Worm (Caenorhabditis elegans) whole organism, L4 larva: ENCODE data around the gene Y54F10AR.1.
A peak's percentile ranks its signal among the peaks of the same experiment; 100 is the strongest.

ENCODE experiments used
- F10B5.3 ChIP-seq: sonication (generic microtip); optimal IDR thresholded peaks from 2 replicates; lab custom pipeline; 2016; ENCODE audit warnings: mild to moderate bottlenecking, missing genetic modification characterization, missing compliant biosample characterization
- F37D6.2 ChIP-seq: sonication (generic microtip); optimal IDR thresholded peaks from 2 replicates; lab custom pipeline; 2016; ENCODE audit warnings: mild to moderate bottlenecking, missing genetic modification characterization, missing compliant biosample characterization
- F49E8.2 ChIP-seq: sonication (generic microtip); optimal IDR thresholded peaks from 2 replicates; lab custom pipeline; 2016; ENCODE audit warnings: missing compliant biosample characterization, mild to moderate bottlenecking, missing genetic modification characterization, borderline replicate concordance
- ZK546.5 ChIP-seq, 2 experiments: sonication (generic microtip); optimal IDR thresholded peaks; 2 replicates each; lab custom pipeline; 2017; ENCODE audit warnings: missing biosample characterization in 2 of 2, missing genetic modification characterization in 2 of 2
- aly-2 ChIP-seq: sonication (generic microtip); optimal IDR thresholded peaks from 2 replicates; lab custom pipeline; 2018; ENCODE audit warnings: missing biosample characterization, missing genetic modification characterization
- ceh-20 ChIP-seq: fragments of 200-800 bp; sonication (Bioruptor generic); IDR thresholded peaks from 2 replicates; pipeline ENCODE4 v1.3.6; 2022; ENCODE audit warnings: missing genetic modification reagents, missing genetic modification characterization, missing compliant biosample characterization
- ceh-44 ChIP-seq: fragments of 200-800 bp; sonication (Bioruptor generic); IDR thresholded peaks from 2 replicates; pipeline ENCODE4 v1.3.6; 2022; ENCODE audit warnings: missing genetic modification reagents, missing genetic modification characterization, missing compliant biosample characterization
- fos-1 ChIP-seq: fragments of 150-350 bp; optimal IDR thresholded peaks from 2 replicates; lab custom pipeline; 2014; ENCODE audit warnings: missing biosample characterization, missing genetic modification characterization
- lin-39 ChIP-seq: fragments of 150-350 bp; optimal IDR thresholded peaks from 2 replicates; lab custom pipeline; 2014; ENCODE audit warnings: missing biosample characterization, missing genetic modification reagents, missing genetic modification characterization
- madf-9 ChIP-seq: fragments of 200-800 bp; sonication (Bioruptor generic); conservative IDR thresholded peaks from 2 replicates; pipeline ENCODE4 v1.3.6; 2022; ENCODE audit warnings: missing genetic modification reagents, missing genetic modification characterization, missing compliant biosample characterization
- mdl-1 ChIP-seq, 2 experiments: fragments of 150-350 bp in 1 of 2; sonication (generic microtip) in 1 of 2; optimal IDR thresholded peaks; 2 replicates each; lab custom pipeline; 2014 to 2017; ENCODE audit warnings: missing biosample characterization in 2 of 2, missing genetic modification characterization in 2 of 2
- mep-1 ChIP-seq: fragments of 150-350 bp; sonication (generic microtip); optimal IDR thresholded peaks from 3 replicates; lab custom pipeline; 2014; ENCODE audit warnings: missing biosample characterization, missing genetic modification characterization
- nhr-10 ChIP-seq: fragments of 150-350 bp; optimal IDR thresholded peaks from 2 replicates; lab custom pipeline; 2014; ENCODE audit warnings: missing biosample characterization, missing genetic modification characterization
- nhr-11 ChIP-seq: fragments of 150-350 bp; optimal IDR thresholded peaks from 2 replicates; lab custom pipeline; 2014; ENCODE audit warnings: missing biosample characterization, missing genetic modification characterization
- nhr-28 ChIP-seq: fragments of 150-350 bp; optimal IDR thresholded peaks from 2 replicates; lab custom pipeline; 2014; ENCODE audit warnings: missing biosample characterization, missing genetic modification characterization
- pha-4 ChIP-seq, 2 experiments: fragments of 150-350 bp in 1 of 2; fragments of 200-800 bp in 1 of 2; sonication (Bioruptor generic) in 1 of 2; IDR thresholded peaks in 1 of 2; optimal IDR thresholded peaks in 1 of 2; 2 replicates each; pipeline versions ENCODE4 v1.3.6 to Lab custom; 2014 to 2022; ENCODE audit warnings: missing genetic modification characterization in 2 of 2, missing genetic modification reagents in 2 of 2, missing biosample characterization in 1 of 2, missing compliant biosample characterization in 1 of 2
- php-3 ChIP-seq: fragments of 200-800 bp; sonication (Bioruptor generic); IDR thresholded peaks from 2 replicates; pipeline ENCODE4 v1.3.6; 2022; ENCODE audit warnings: missing genetic modification reagents, missing genetic modification characterization, missing compliant biosample characterization
- pqm-1 ChIP-seq: sonication (generic microtip); optimal IDR thresholded peaks from 2 replicates; lab custom pipeline; 2017; ENCODE audit warnings: missing biosample characterization, missing genetic modification characterization
- vab-7 ChIP-seq: fragments of 200-800 bp; sonication (Bioruptor generic); IDR thresholded peaks from 2 replicates; pipeline ENCODE4 v1.3.6; 2022; ENCODE audit warnings: missing genetic modification reagents, missing genetic modification characterization, missing compliant biosample characterization
- zfp-2 ChIP-seq: sonication (generic microtip); optimal IDR thresholded peaks from 2 replicates; lab custom pipeline; 2016; ENCODE audit warnings: mild to moderate bottlenecking, missing genetic modification characterization, missing compliant biosample characterization
- zfp-3 ChIP-seq: fragments of 200-800 bp; sonication (Bioruptor generic); conservative IDR thresholded peaks from 2 replicates; pipeline ENCODE4 v1.3.6; 2022; ENCODE audit warnings: missing genetic modification reagents, missing genetic modification characterization, missing compliant biosample characterization

Gene Y54F10AR.1

DNA sequence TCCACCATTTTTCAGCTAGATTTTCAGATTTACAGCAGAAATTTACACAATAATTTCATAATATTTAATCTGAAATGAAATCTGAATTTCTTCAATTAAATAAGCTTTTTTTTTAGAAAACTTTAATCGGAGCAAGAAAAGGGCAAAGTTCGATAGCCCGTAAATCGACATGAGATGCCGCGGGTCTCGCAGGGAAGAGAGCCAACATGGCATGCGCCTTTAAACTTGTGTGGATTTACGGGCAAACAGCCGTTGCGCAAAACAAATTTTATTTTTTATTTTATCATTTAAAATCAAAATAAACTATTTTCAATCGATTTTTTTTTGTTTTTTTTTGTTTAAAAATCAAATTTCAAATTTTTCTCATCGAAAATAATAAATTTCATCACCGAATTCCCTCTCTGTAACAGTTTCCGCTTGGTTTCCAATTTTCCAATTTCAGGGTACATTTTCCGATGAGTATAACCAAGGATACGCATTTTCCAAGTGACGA lies 46.8 kb downstream of the Y54F10AR.1 start, which contains the start of the genes Y54F10AM.15, rbc-2 and ndua-8 (continued):
- TF ChIP-seq nhr-11 (tag; lab: Kevin White, UChicago), result peak; percentile 78
- TF ChIP-seq ceh-44 (GFP tag; lab: Robert Waterston, UW), result 0 out of 2 replicates have a peak, but pooled peaks have one; percentile 37
- peak in 1 of 2 experiments; percentile 64 for TF ChIP-seq ZK546.5 (tag; optimal IDR thresholded peaks at IDR 0.05; lab: Kevin White, UChicago)
- peak; percentile 67; the same call in 1 of the 2 replicates for TF ChIP-seq zfp-3
- TF ChIP-seq pqm-1 (tag; lab: Kevin White, UChicago), result peak; percentile 25
- TF ChIP-seq ceh-20, result peak; percentile 58; the same call in 1 of the 2 replicates
- no peak for TF ChIP-seq madf-9
- TF ChIP-seq nhr-10, result no peak
- peak; percentile 46 for TF ChIP-seq nhr-28 (tag; lab: Kevin White, UChicago)
- no peak for TF ChIP-seq lin-39 (tag; lab: Kevin White, UChicago)
- peak; percentile 84 for TF ChIP-seq zfp-2 (tag; lab: Kevin White, UChicago)
- TF ChIP-seq aly-2 (tag; lab: Kevin White, UChicago), result no peak
- 0 out of 2 replicates have a peak, but pooled peaks have one; percentile 33 for TF ChIP-seq php-3
- TF ChIP-seq mep-1, result peak; percentile 98
- no peak for TF ChIP-seq fos-1
- TF ChIP-seq pha-4 (GFP tag; IDR thresholded peaks at IDR 0.05; lab: Robert Waterston, UW), result peak; percentile 39; the same call in 1 of the 2 replicates
- no peak for TF ChIP-seq pha-4 (tag; optimal IDR thresholded peaks at IDR 0.05; lab: Kevin White, UChicago)
- peak; percentile 67 for TF ChIP-seq F37D6.2 (tag; lab: Kevin White, UChicago)
- TF ChIP-seq F49E8.2, result peak; percentile 35
- peak; percentile 20 for TF ChIP-seq F10B5.3 (tag; lab: Kevin White, UChicago)
- 0 out of 2 replicates have a peak, but pooled peaks have one; percentile 18 for TF ChIP-seq vab-7 (GFP tag; lab: Robert Waterston, UW)
- TF ChIP-seq mdl-1 (tag; optimal IDR thresholded peaks at IDR 0.05; lab: Kevin White, UChicago), result peak; percentile 28 to 68
